Worm (Caenorhabditis elegans) whole organism, L4 larva: Measurements from ENCODE around the gene F15H10.5.

Experiments
- F26F4.8 ChIP-seq: fragments of 200-800 bp; sonication (Bioruptor generic); conservative IDR thresholded peaks from 2 replicates; pipeline ENCODE4 v1.3.6; 2022; ENCODE audit warnings: missing genetic modification characterization, missing compliant biosample characterization
- F49E8.2 ChIP-seq: sonication (generic microtip); optimal IDR thresholded peaks from 2 replicates; lab custom pipeline; 2016; ENCODE audit warnings: missing compliant biosample characterization, mild to moderate bottlenecking, missing genetic modification characterization, borderline replicate concordance
- T20F7.1 ChIP-seq: fragments of 200-800 bp; sonication (Bioruptor generic); optimal IDR thresholded peaks from 2 replicates; lab custom pipeline; 2018; ENCODE audit warnings: mild to moderate bottlenecking, missing genetic modification characterization, missing compliant biosample characterization
- T26A8.4 ChIP-seq: fragments of 200-800 bp; sonication (Bioruptor generic); IDR thresholded peaks from 2 replicates; pipeline ENCODE4 v1.3.6; 2022; ENCODE audit warnings: missing genetic modification characterization, missing compliant biosample characterization
- Y75B8A.6 ChIP-seq: fragments of 200-800 bp; sonication (Bioruptor generic); IDR thresholded peaks from 2 replicates; pipeline ENCODE4 v1.3.6; 2022; ENCODE audit warnings: missing genetic modification reagents, missing genetic modification characterization, missing compliant biosample characterization
- ZK337.2 ChIP-seq: fragments of 200-800 bp; sonication (Bioruptor generic); IDR thresholded peaks from 2 replicates; pipeline ENCODE4 v1.3.6; 2022; ENCODE audit warnings: missing genetic modification reagents, missing genetic modification characterization, missing compliant biosample characterization
- ZK546.5 ChIP-seq, 2 experiments: sonication (generic microtip); optimal IDR thresholded peaks; 2 replicates each; lab custom pipeline; 2017; ENCODE audit warnings: missing biosample characterization in 2 of 2, missing genetic modification characterization in 2 of 2
- aha-1 ChIP-seq: fragments of 150-350 bp; peaks from one replicate; lab custom pipeline; 2014; ENCODE audit warnings: missing biosample characterization, missing genetic modification characterization
- arid-1 ChIP-seq: fragments of 200-800 bp; sonication (Bioruptor generic); conservative IDR thresholded peaks from 2 replicates; pipeline ENCODE4 v1.3.6; 2022; ENCODE audit warnings: missing genetic modification reagents, missing genetic modification characterization, missing compliant biosample characterization
- ceh-20 ChIP-seq: fragments of 200-800 bp; sonication (Bioruptor generic); IDR thresholded peaks from 2 replicates; pipeline ENCODE4 v1.3.6; 2022; ENCODE audit warnings: missing genetic modification reagents, missing genetic modification characterization, missing compliant biosample characterization
- ceh-28 ChIP-seq: fragments of 150-350 bp; optimal IDR thresholded peaks from 2 replicates; lab custom pipeline; 2014; ENCODE audit warnings: missing biosample characterization, missing genetic modification reagents, missing genetic modification characterization
- ceh-62 ChIP-seq: sonication (generic microtip); optimal IDR thresholded peaks from 2 replicates; lab custom pipeline; 2017; ENCODE audit warnings: missing biosample characterization, missing genetic modification characterization
- cey-2 ChIP-seq: sonication (generic microtip); optimal IDR thresholded peaks from 3 replicates; lab custom pipeline; 2017; ENCODE audit warnings: missing genetic modification characterization, mild to moderate bottlenecking, missing compliant biosample characterization, antibody characterized with exemption, borderline replicate concordance; ENCODE audit not compliant: insufficient read depth
- ctbp-1 ChIP-seq: fragments of 200-800 bp; sonication (Bioruptor generic); IDR thresholded peaks from 2 replicates; pipeline ENCODE4 v1.3.6; 2022; ENCODE audit warnings: missing genetic modification reagents, missing genetic modification characterization, missing compliant biosample characterization
- daf-12 ChIP-seq: fragments of 150-350 bp; optimal IDR thresholded peaks from 2 replicates; lab custom pipeline; 2014; ENCODE audit warnings: missing biosample characterization, missing genetic modification reagents, missing genetic modification characterization
- daf-16 ChIP-seq, 3 experiments: sonication (generic microtip); optimal IDR thresholded peaks; 2 replicates each; lab custom pipeline; 2016 to 2017; ENCODE audit warnings: missing genetic modification characterization in 3 of 3, missing genetic modification reagents in 3 of 3, mild to moderate bottlenecking in 2 of 3, missing compliant biosample characterization in 2 of 3, missing biosample characterization in 1 of 3, moderate library complexity in 1 of 3
- daf-8 ChIP-seq: fragments of 200-800 bp; sonication (Bioruptor generic); IDR thresholded peaks from 2 replicates; pipeline ENCODE4 v1.3.6; 2022; ENCODE audit warnings: missing genetic modification characterization, missing compliant biosample characterization
- dmd-6 ChIP-seq: fragments of 200-800 bp; sonication (Bioruptor generic); IDR thresholded peaks from 2 replicates; pipeline ENCODE4 v1.3.6; 2022; ENCODE audit warnings: missing genetic modification reagents, missing genetic modification characterization, missing compliant biosample characterization
- dmd-8 ChIP-seq: fragments of 200-800 bp; sonication (Bioruptor generic); IDR thresholded peaks from 2 replicates; pipeline ENCODE4 v1.3.6; 2022; ENCODE audit warnings: missing genetic modification characterization, missing compliant biosample characterization
- duxl-1 ChIP-seq: sonication (generic microtip); optimal IDR thresholded peaks from 2 replicates; lab custom pipeline; 2016; ENCODE audit warnings: mild to moderate bottlenecking, missing genetic modification characterization, moderate library complexity, missing compliant biosample characterization; ENCODE audit not compliant: poor library complexity
- dve-1 ChIP-seq: sonication (generic microtip); optimal IDR thresholded peaks from 2 replicates; lab custom pipeline; 2017; ENCODE audit warnings: antibody characterized with exemption, mild to moderate bottlenecking, missing genetic modification characterization, missing compliant biosample characterization; ENCODE audit not compliant: insufficient read depth
- fkh-10 ChIP-seq: fragments of 150-350 bp; optimal IDR thresholded peaks from 2 replicates; lab custom pipeline; 2014; ENCODE audit warnings: missing biosample characterization, missing genetic modification reagents, missing genetic modification characterization
- hif-1 ChIP-seq, 2 experiments: sonication (generic microtip); optimal IDR thresholded peaks; 2 replicates each; lab custom pipeline; 2016 to 2017; ENCODE audit warnings: missing compliant biosample characterization in 2 of 2, missing genetic modification characterization in 2 of 2, missing genetic modification reagents in 2 of 2, missing genotype in 2 of 2, mild to moderate bottlenecking in 1 of 2
- hlh-11 ChIP-seq: fragments of 200-800 bp; sonication (Bioruptor generic); optimal IDR thresholded peaks from 2 replicates; lab custom pipeline; 2018; ENCODE audit warnings: mild to moderate bottlenecking, missing genetic modification characterization, missing compliant biosample characterization
- lin-15B ChIP-seq: fragments of 150-350 bp; sonication (generic microtip); optimal IDR thresholded peaks from 3 replicates; lab custom pipeline; 2014; ENCODE audit warnings: missing biosample characterization, missing genetic modification characterization
- lsy-2 ChIP-seq, 2 experiments: fragments of 150-350 bp in 1 of 2; sonication (generic microtip) in 1 of 2; optimal IDR thresholded peaks; 2 replicates each; lab custom pipeline; 2014 to 2017; ENCODE audit warnings: missing biosample characterization in 2 of 2, missing genetic modification characterization in 2 of 2
- mdl-1 ChIP-seq, 2 experiments: fragments of 150-350 bp in 1 of 2; sonication (generic microtip) in 1 of 2; optimal IDR thresholded peaks; 2 replicates each; lab custom pipeline; 2014 to 2017; ENCODE audit warnings: missing biosample characterization in 2 of 2, missing genetic modification characterization in 2 of 2
- mdt-29 ChIP-seq: fragments of 200-800 bp; sonication (Bioruptor generic); IDR thresholded peaks from 2 replicates; pipeline ENCODE4 v1.3.6; 2022; ENCODE audit warnings: missing genetic modification reagents, missing genetic modification characterization, missing compliant biosample characterization
- mep-1 ChIP-seq: fragments of 150-350 bp; sonication (generic microtip); optimal IDR thresholded peaks from 3 replicates; lab custom pipeline; 2014; ENCODE audit warnings: missing biosample characterization, missing genetic modification characterization
- mxl-3 ChIP-seq: fragments of 200-800 bp; sonication (Bioruptor generic); optimal IDR thresholded peaks from 2 replicates; lab custom pipeline; 2018; ENCODE audit warnings: mild to moderate bottlenecking, missing genetic modification characterization, missing compliant biosample characterization
- nhr-28 ChIP-seq: fragments of 150-350 bp; optimal IDR thresholded peaks from 2 replicates; lab custom pipeline; 2014; ENCODE audit warnings: missing biosample characterization, missing genetic modification characterization
- nhr-41 ChIP-seq: fragments of 200-800 bp; sonication (Bioruptor generic); IDR thresholded peaks from 2 replicates; pipeline ENCODE4 v1.3.6; 2022; ENCODE audit warnings: missing genetic modification reagents, missing genetic modification characterization, missing compliant biosample characterization
- nhr-42 ChIP-seq: fragments of 200-800 bp; sonication (Bioruptor generic); IDR thresholded peaks from 2 replicates; pipeline ENCODE4 v1.3.6; 2022; ENCODE audit warnings: missing genetic modification characterization, missing compliant biosample characterization
- nhr-48 ChIP-seq: sonication (generic microtip); optimal IDR thresholded peaks from 2 replicates; lab custom pipeline; 2016; ENCODE audit warnings: mild to moderate bottlenecking, missing genetic modification characterization, missing compliant biosample characterization
- nhr-6 ChIP-seq: fragments of 150-350 bp; optimal IDR thresholded peaks from 2 replicates; lab custom pipeline; 2014; ENCODE audit warnings: missing biosample characterization, missing genetic modification characterization
- nhr-77 ChIP-seq: fragments of 150-350 bp; optimal IDR thresholded peaks from 2 replicates; lab custom pipeline; 2014; ENCODE audit warnings: missing biosample characterization, missing genetic modification characterization
- php-3 ChIP-seq: fragments of 200-800 bp; sonication (Bioruptor generic); IDR thresholded peaks from 2 replicates; pipeline ENCODE4 v1.3.6; 2022; ENCODE audit warnings: missing genetic modification reagents, missing genetic modification characterization, missing compliant biosample characterization
- pqm-1 ChIP-seq: sonication (generic microtip); optimal IDR thresholded peaks from 2 replicates; lab custom pipeline; 2017; ENCODE audit warnings: missing biosample characterization, missing genetic modification characterization
- rbr-2 ChIP-seq: sonication (generic microtip); optimal IDR thresholded peaks from 2 replicates; lab custom pipeline; 2016; ENCODE audit warnings: missing genotype, missing genetic modification characterization, missing compliant biosample characterization
- sdz-12 ChIP-seq: fragments of 200-800 bp; sonication (Bioruptor generic); optimal IDR thresholded peaks from 2 replicates; lab custom pipeline; 2018; ENCODE audit warnings: mild to moderate bottlenecking, missing genetic modification characterization, missing compliant biosample characterization
- set-16 ChIP-seq: fragments of 200-800 bp; sonication (Bioruptor generic); IDR thresholded peaks from 2 replicates; pipeline ENCODE4 v1.3.6; 2022; ENCODE audit warnings: missing genetic modification reagents, missing genetic modification characterization, missing compliant biosample characterization
- skn-1 ChIP-seq: fragments of 150-350 bp; optimal IDR thresholded peaks from 2 replicates; lab custom pipeline; 2014; ENCODE audit warnings: missing biosample characterization, missing genetic modification characterization
- snpc-1.2 ChIP-seq: fragments of 200-800 bp; sonication (Bioruptor generic); IDR thresholded peaks from 2 replicates; pipeline ENCODE4 v1.3.6; 2022; ENCODE audit warnings: missing genetic modification reagents, missing genetic modification characterization, missing compliant biosample characterization
- snpc-4 ChIP-seq: fragments of 150-350 bp; optimal IDR thresholded peaks from 2 replicates; lab custom pipeline; 2014; ENCODE audit warnings: missing biosample characterization, missing genetic modification characterization
- spr-3 ChIP-seq: fragments of 200-800 bp; sonication (Bioruptor generic); optimal IDR thresholded peaks from 2 replicates; lab custom pipeline; 2018; ENCODE audit warnings: mild to moderate bottlenecking, missing genetic modification characterization, missing compliant biosample characterization
- tag-97 ChIP-seq: fragments of 200-800 bp; sonication (Bioruptor generic); IDR thresholded peaks from 2 replicates; pipeline ENCODE4 v1.3.6; 2022; ENCODE audit warnings: missing genetic modification characterization, missing compliant biosample characterization
- tra-1 ChIP-seq: fragments of 200-800 bp; sonication (Bioruptor generic); IDR thresholded peaks from 2 replicates; pipeline ENCODE4 v1.3.6; 2022; ENCODE audit warnings: missing genetic modification reagents, missing genetic modification characterization, missing compliant biosample characterization
- unc-62 ChIP-seq, 3 experiments: fragments of 150-350 bp in 1 of 3; sonication (generic microtip); optimal IDR thresholded peaks in 2 of 3; peaks in 1 of 3; 1 replicate in 1 of 3; 2 replicates in 2 of 3; lab custom pipeline; 2014 to 2017; ENCODE audit warnings: missing biosample characterization in 3 of 3, missing genetic modification characterization in 3 of 3, missing genetic modification reagents in 3 of 3, missing genotype in 1 of 3
- vab-7 ChIP-seq: fragments of 200-800 bp; sonication (Bioruptor generic); IDR thresholded peaks from 2 replicates; pipeline ENCODE4 v1.3.6; 2022; ENCODE audit warnings: missing genetic modification reagents, missing genetic modification characterization, missing compliant biosample characterization
- zip-11 ChIP-seq: fragments of 200-800 bp; sonication (Bioruptor generic); IDR thresholded peaks from 2 replicates; pipeline ENCODE4 v1.3.6; 2022; ENCODE audit warnings: missing genetic modification characterization, missing compliant biosample characterization

Gene F15H10.5

ce11 chrV:10371177-10371576 is 47.7 kb downstream of the F15H10.5 start (continued):
- TF ChIP-seq ZK546.5 (tag; optimal IDR thresholded peaks at IDR 0.05; lab: Kevin White, UChicago) = no peak
- TF ChIP-seq rbr-2 (tag; lab: Kevin White, UChicago) = no peak
- no peak for TF ChIP-seq arid-1 (GFP tag; lab: Robert Waterston, UW)
- no peak for TF ChIP-seq T26A8.4 (GFP tag; lab: Robert Waterston, UW)
- TF ChIP-seq mep-1 = peak; percentile 33
- TF ChIP-seq ctbp-1 (GFP tag; lab: Robert Waterston, UW) = no peak
- no peak for TF ChIP-seq sdz-12 (GFP tag; lab: Kevin White, UChicago)
- TF ChIP-seq mdt-29 (GFP tag; lab: Robert Waterston, UW) = no peak
- TF ChIP-seq lin-15B (tag; lab: Kevin White, UChicago) = no peak
- TF ChIP-seq F49E8.2 (tag; lab: Kevin White, UChicago) = no peak
- TF ChIP-seq daf-16 (GFP tag; optimal IDR thresholded peaks at IDR 0.05; lab: Kevin White, UChicago) = no peak
- peak; percentile 83 for TF ChIP-seq daf-16 (tag; optimal IDR thresholded peaks at IDR 0.05; lab: Kevin White, UChicago)
- peak; percentile 86 for TF ChIP-seq hlh-11
- TF ChIP-seq ceh-20 (GFP tag; lab: Robert Waterston, UW) = no peak
- 0 out of 2 replicates have a peak, but pooled peaks have one; percentile 33 for TF ChIP-seq php-3
- peak in 1 of 2 experiments; percentile 66 for TF ChIP-seq mdl-1 (tag; optimal IDR thresholded peaks at IDR 0.05; lab: Kevin White, UChicago)
- TF ChIP-seq snpc-4 (tag; lab: Kevin White, UChicago) = no peak
- TF ChIP-seq nhr-77 (tag; lab: Kevin White, UChicago) = peak; percentile 65
- no peak for TF ChIP-seq Y75B8A.6 (GFP tag; lab: Robert Waterston, UW)
- TF ChIP-seq mxl-3 = peak; percentile 72
- TF ChIP-seq dmd-6 = peak; percentile 95
- peak; percentile 56 for TF ChIP-seq T20F7.1 (GFP tag; lab: Kevin White, UChicago)
- no peak for TF ChIP-seq nhr-42 (GFP tag; lab: Robert Waterston, UW)
- no peak for TF ChIP-seq set-16 (GFP tag; lab: Robert Waterston, UW)
- TF ChIP-seq skn-1 (tag; lab: Kevin White, UChicago) = no peak
- no peak for TF ChIP-seq vab-7
- no peak for TF ChIP-seq ceh-28 (tag; lab: Kevin White, UChicago)
- TF ChIP-seq tag-97 (GFP tag; lab: Robert Waterston, UW) = no peak
- TF ChIP-seq dve-1 (tag; lab: Kevin White, UChicago) = peak; percentile 89
- TF ChIP-seq snpc-1.2 (GFP tag; lab: Robert Waterston, UW) = no peak
- TF ChIP-seq zip-11 = no peak
- TF ChIP-seq hif-1 (tag; optimal IDR thresholded peaks at IDR 0.05; lab: Kevin White, UChicago) = peak in 1 of 2 experiments; percentile 45
- peak; percentile 59 for TF ChIP-seq cey-2 (tag; lab: Kevin White, UChicago)
- TF ChIP-seq nhr-48 (tag; lab: Kevin White, UChicago) = peak; percentile 67
- peak; percentile 5 for TF ChIP-seq nhr-6 (tag; lab: Kevin White, UChicago)
- TF ChIP-seq fkh-10 (GFP tag; lab: Kevin White, UChicago) = no peak
- TF ChIP-seq aha-1 (tag; lab: Kevin White, UChicago) = peak; percentile 1
- TF ChIP-seq tra-1 (GFP tag; lab: Robert Waterston, UW) = peak; percentile 74; the same call in 1 of the 2 replicates
- TF ChIP-seq daf-12 = no peak
- no peak for TF ChIP-seq nhr-41 (GFP tag; lab: Robert Waterston, UW)
- peak in 1 of 2 experiments; percentile 42 for TF ChIP-seq unc-62 (GFP tag; optimal IDR thresholded peaks at IDR 0.05 in 1 of 2; lab: Kevin White, UChicago)
- no peak for TF ChIP-seq unc-62 (tag; optimal IDR thresholded peaks at IDR 0.05; lab: Kevin White, UChicago)
- TF ChIP-seq F26F4.8 = no peak
- no peak for TF ChIP-seq dmd-8 (GFP tag; lab: Robert Waterston, UW)
- no peak for TF ChIP-seq lsy-2 (tag; optimal IDR thresholded peaks at IDR 0.05; lab: Kevin White, UChicago)
- no peak for TF ChIP-seq spr-3 (GFP tag; lab: Kevin White, UChicago)
- no peak for TF ChIP-seq daf-8 (GFP tag; lab: Robert Waterston, UW)
- no peak for TF ChIP-seq ZK337.2
- TF ChIP-seq nhr-28 (tag; lab: Kevin White, UChicago) = peak; percentile 100
- peak; percentile 38 for TF ChIP-seq pqm-1 (tag; lab: Kevin White, UChicago)
- no peak for TF ChIP-seq duxl-1
- TF ChIP-seq ceh-62 = no peak
